Worm (Caenorhabditis elegans) whole organism, late embryonic: ENCODE results near the gene rps-23.

ENCODE experiments used
- K02D7.2 ChIP-seq: sonication (generic microtip); optimal IDR thresholded peaks from 2 replicates; lab custom pipeline; 2017; ENCODE audit warnings: mild to moderate bottlenecking, missing genetic modification characterization, missing compliant biosample characterization
- K09A11.1 ChIP-seq: sonication (generic microtip); optimal IDR thresholded peaks from 2 replicates; lab custom pipeline; 2017; ENCODE audit warnings: antibody characterized with exemption, mild to moderate bottlenecking, missing genetic modification characterization, missing compliant biosample characterization; ENCODE audit not compliant: insufficient read depth
- Y22D7AL.16 ChIP-seq: sonication (generic microtip); optimal IDR thresholded peaks from 2 replicates; lab custom pipeline; 2016; ENCODE audit warnings: missing genetic modification characterization, missing compliant biosample characterization
- ahr-1 ChIP-seq: sonication (generic microtip); optimal IDR thresholded peaks from 2 replicates; lab custom pipeline; 2016; ENCODE audit warnings: missing genetic modification characterization, missing compliant biosample characterization
- ceh-31 ChIP-seq: sonication (generic microtip); optimal IDR thresholded peaks from 2 replicates; lab custom pipeline; 2016; ENCODE audit warnings: missing genetic modification characterization, missing compliant biosample characterization
- ceh-9 ChIP-seq: sonication (generic microtip); optimal IDR thresholded peaks from 2 replicates; lab custom pipeline; 2016; ENCODE audit warnings: mild to moderate bottlenecking, missing genetic modification characterization, inconsistent platforms, missing compliant biosample characterization
- dve-1 ChIP-seq: sonication (generic microtip); optimal IDR thresholded peaks from 2 replicates; lab custom pipeline; 2017; ENCODE audit warnings: antibody characterized with exemption, mild to moderate bottlenecking, missing genetic modification characterization, missing compliant biosample characterization
- fkh-6 ChIP-seq: sonication (generic microtip); optimal IDR thresholded peaks from 2 replicates; lab custom pipeline; 2016; ENCODE audit warnings: missing genetic modification characterization, missing compliant biosample characterization
- gmeb-2 ChIP-seq: sonication (generic microtip); optimal IDR thresholded peaks from 2 replicates; lab custom pipeline; 2016; ENCODE audit warnings: missing genetic modification characterization, inconsistent platforms, missing compliant biosample characterization
- madf-2 ChIP-seq: sonication (generic microtip); optimal IDR thresholded peaks from 2 replicates; lab custom pipeline; 2017; ENCODE audit warnings: missing genetic modification characterization, missing compliant biosample characterization
- mec-3 ChIP-seq: sonication (generic microtip); optimal IDR thresholded peaks from 2 replicates; lab custom pipeline; 2016; ENCODE audit warnings: borderline replicate concordance, missing genetic modification characterization, missing compliant biosample characterization
- nhr-232 ChIP-seq: sonication (generic microtip); optimal IDR thresholded peaks from 2 replicates; lab custom pipeline; 2016; ENCODE audit warnings: missing genetic modification characterization, missing compliant biosample characterization
- rnt-1 ChIP-seq: sonication (generic microtip); optimal IDR thresholded peaks from 2 replicates; lab custom pipeline; 2016; ENCODE audit warnings: missing genetic modification characterization, missing compliant biosample characterization
- sox-2 ChIP-seq: fragments of 200-800 bp; sonication (Bioruptor generic); IDR thresholded peaks from 2 replicates; pipeline ENCODE4 v1.3.6; 2022; ENCODE audit warnings: missing genetic modification reagents, missing genetic modification characterization, missing compliant biosample characterization
- syd-9 ChIP-seq: sonication (generic microtip); optimal IDR thresholded peaks from 2 replicates; lab custom pipeline; 2016; ENCODE audit warnings: mild to moderate bottlenecking, missing genetic modification characterization, moderate library complexity, missing compliant biosample characterization
- tbx-7 ChIP-seq: sonication (generic microtip); optimal IDR thresholded peaks from 2 replicates; lab custom pipeline; 2016; ENCODE audit warnings: missing genotype, missing genetic modification characterization, missing compliant biosample characterization
- unc-55 ChIP-seq: sonication (generic microtip); optimal IDR thresholded peaks from 2 replicates; lab custom pipeline; 2017; ENCODE audit warnings: missing biosample characterization, missing genetic modification reagents, missing genetic modification characterization

Gene rps-23

DNA sequence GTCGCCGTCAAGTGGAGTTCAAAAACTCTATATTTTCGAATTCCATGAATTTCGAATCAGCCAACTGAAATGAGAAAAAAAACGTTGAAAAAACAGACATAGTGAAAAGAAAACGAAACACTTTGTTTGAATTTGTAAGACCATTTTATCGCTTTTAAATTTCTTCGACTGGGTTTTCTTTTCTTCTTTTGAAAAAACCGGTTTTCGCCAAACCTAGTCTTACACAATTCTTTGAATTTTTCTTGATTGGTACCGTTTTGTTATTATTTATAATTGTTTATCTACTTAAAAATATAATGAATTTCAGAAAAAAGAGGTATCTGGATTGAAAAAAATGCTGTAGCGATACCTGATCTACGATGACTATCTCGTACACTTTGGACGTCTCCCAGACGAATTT, 41.2 kb downstream of the rps-23 start, which contains the start of gene best-22:
Gene best-22, plus strand, starts transcription at position 301 of the 400 bp plus-strand sequence.
- TF ChIP-seq ahr-1 (no peak), syd-9 (no peak), nhr-232 (no peak)
- TF ChIP-seq, all 69 proteins: peak for 0

DNA sequence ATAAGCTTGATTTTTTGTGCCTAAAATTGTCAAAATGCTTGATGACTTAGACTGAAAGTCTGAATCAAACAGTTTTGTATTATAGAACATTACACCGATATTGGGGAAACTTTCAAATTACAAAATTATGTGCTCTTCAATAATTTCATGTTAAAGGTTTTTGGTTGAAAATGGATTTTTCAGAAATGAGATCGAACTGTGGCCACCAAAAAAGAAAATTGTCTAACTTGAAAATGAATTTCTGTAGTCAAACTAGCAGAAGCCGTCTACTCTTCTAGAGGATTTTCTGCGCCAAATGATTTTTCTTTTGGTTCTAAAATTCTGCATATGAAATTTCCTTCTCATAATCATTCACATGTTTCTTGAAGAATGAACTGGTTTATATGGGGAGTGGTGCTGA, 50.0 kb downstream of the rps-23 start:
- TF ChIP-seq unc-55 (GFP tag; lab: Kevin White, UChicago) (no peak), ceh-31 (no peak), fkh-6 (tag; lab: Kevin White, UChicago) (no peak), gmeb-2 (tag; lab: Kevin White, UChicago) (no peak), ceh-9 (no peak), mec-3 (no peak), dve-1 (no peak), K02D7.2 (tag; lab: Kevin White, UChicago) (no peak), Y22D7AL.16 (tag; lab: Kevin White, UChicago) (no peak), tbx-7 (no peak), rnt-1 (tag; lab: Kevin White, UChicago) (no peak), sox-2 (GFP tag; lab: Robert Waterston, UW) (no peak), madf-2 (tag; lab: Kevin White, UChicago) (no peak), K09A11.1 (no peak), syd-9 (no peak), ahr-1 (no peak)
- TF ChIP-seq, all 69 proteins: peak for 0
